Fruit fly (Drosophila melanogaster): ENCODE data around the gene CG9522.

- TF ChIP-seq Sin3A (optimal IDR thresholded peaks at IDR 0.05), result no peak
- no peak for TF ChIP-seq psq (optimal IDR thresholded peaks at IDR 0.05)
- TF ChIP-seq Myc (optimal IDR thresholded peaks at IDR 0.05), result no peak
Measured at dm6 chrX:14837983-14838382, 10.6 kb downstream of the CG9522 start, which contains the start of gene Grx5.

Data from Kc167 (cell line).